Worm (Caenorhabditis elegans): ENCODE measurements around the gene B0284.3.

The B0284.3 gene

ce11 chrIII:4343070-4343469 is 36.5 kb downstream of the B0284.3 start, which contains the start of the genes B0285.3 and lcmt-1 (continued):
- peak; percentile 49 for TF ChIP-seq nhr-19 (GFP tag; conservative IDR thresholded peaks at IDR 0.05)
- peak; percentile 82 for TF ChIP-seq nhr-85 (tag)
- TF ChIP-seq lsy-2 (tag; optimal IDR thresholded peaks at IDR 0.05) = peak; percentile 51 to 59
- TF ChIP-seq fkh-4 (tag; optimal IDR thresholded peaks at IDR 0.05; ENCODE audit: borderline replicate concordance) = peak; percentile 75
- TF ChIP-seq snpc-4 (tag; optimal IDR thresholded peaks at IDR 0.05) = peak; percentile 23
- TF ChIP-seq xbp-1 (tag; optimal IDR thresholded peaks at IDR 0.05) = peak; percentile 67
- TF ChIP-seq snu-23 (GFP tag; optimal IDR thresholded peaks at IDR 0.05) = peak; percentile 68
- peak; percentile 31 for TF ChIP-seq blmp-1 (tag; optimal IDR thresholded peaks at IDR 0.05)
- TF ChIP-seq nhr-76 (tag; optimal IDR thresholded peaks at IDR 0.05) = no peak
- TF ChIP-seq pqm-1 (tag; optimal IDR thresholded peaks at IDR 0.05) = no peak
- TF ChIP-seq fkh-8 (tag; optimal IDR thresholded peaks at IDR 0.05) = peak; percentile 38
- peak; percentile 24 for TF ChIP-seq F16B12.6 (tag; optimal IDR thresholded peaks at IDR 0.05)
- TF ChIP-seq hlh-4 (tag; optimal IDR thresholded peaks at IDR 0.05) = peak; percentile 42
- no peak for TF ChIP-seq unc-62 (GFP tag; optimal IDR thresholded peaks at IDR 0.05)
- TF ChIP-seq unc-86 (tag; optimal IDR thresholded peaks at IDR 0.05) = peak; percentile 31
- TF ChIP-seq fkh-10 (GFP tag; optimal IDR thresholded peaks at IDR 0.05) = no peak
- peak; percentile 70 for TF ChIP-seq nhr-90 (tag; optimal IDR thresholded peaks at IDR 0.05; ENCODE audit: poor library complexity)
- TF ChIP-seq dsc-1 (tag; optimal IDR thresholded peaks at IDR 0.05) = peak; percentile 75
- peak; percentile 69 for TF ChIP-seq tbx-2 (tag; optimal IDR thresholded peaks at IDR 0.05)
- peak; percentile 79 for TF ChIP-seq irx-1 (tag; optimal IDR thresholded peaks at IDR 0.05)

- TF ChIP-seq swsn-7 (tag; optimal IDR thresholded peaks at IDR 0.05) (peak; percentile 31), nhr-77 (tag; optimal IDR thresholded peaks at IDR 0.05) (no peak), blmp-1 (tag; optimal IDR thresholded peaks at IDR 0.05) (peak; percentile 7), unc-86 (tag; optimal IDR thresholded peaks at IDR 0.05) (peak; percentile 40), ceh-90 (tag; optimal IDR thresholded peaks at IDR 0.05) (no peak), rnt-1 (tag; optimal IDR thresholded peaks at IDR 0.05) (no peak), tbx-2 (tag; optimal IDR thresholded peaks at IDR 0.05) (no peak), fkh-4 (tag; optimal IDR thresholded peaks at IDR 0.05; ENCODE audit: borderline replicate concordance) (no peak), lsy-2 (tag; optimal IDR thresholded peaks at IDR 0.05) (peak in 1 of 2 experiments; percentile 46), irx-1 (tag; optimal IDR thresholded peaks at IDR 0.05) (no peak), tlp-1 (tag; optimal IDR thresholded peaks at IDR 0.05) (no peak), lin-13 (GFP tag; optimal IDR thresholded peaks at IDR 0.05) (no peak), nhr-90 (tag; optimal IDR thresholded peaks at IDR 0.05; ENCODE audit: poor library complexity) (no peak), hlh-4 (tag; optimal IDR thresholded peaks at IDR 0.05) (no peak), mef-2 (tag; optimal IDR thresholded peaks at IDR 0.05) (no peak), ets-5 (GFP tag; IDR thresholded peaks at IDR 0.05) (no peak), ceh-63 (GFP tag; optimal IDR thresholded peaks at IDR 0.05) (no peak), egl-13 (tag; optimal IDR thresholded peaks at IDR 0.05) (no peak), nhr-19 (GFP tag; conservative IDR thresholded peaks at IDR 0.05) (no peak), nhr-12 (tag; optimal IDR thresholded peaks at IDR 0.05) (no peak), lir-3 (tag; optimal IDR thresholded peaks at IDR 0.05; ENCODE audit: poor library complexity) (no peak), fkh-10 (GFP tag; optimal IDR thresholded peaks at IDR 0.05) (no peak), jun-1 (tag; optimal IDR thresholded peaks at IDR 0.05) (peak; percentile 41), zip-4 (GFP tag; optimal IDR thresholded peaks at IDR 0.05) (no peak), nhr-28 (tag; optimal IDR thresholded peaks at IDR 0.05) (no peak), ztf-4 (tag; optimal IDR thresholded peaks at IDR 0.05) (no peak), snpc-4 (tag; optimal IDR thresholded peaks at IDR 0.05) (no peak), nhr-237 (tag; optimal IDR thresholded peaks at IDR 0.05) (no peak), lin-14 (GFP tag; optimal IDR thresholded peaks at IDR 0.05) (peak; percentile 86), hpl-2 (GFP tag; optimal IDR thresholded peaks at IDR 0.05) (no peak), snu-23 (GFP tag; optimal IDR thresholded peaks at IDR 0.05) (peak; percentile 25), mab-9 (GFP tag; IDR thresholded peaks at IDR 0.05) (no peak), pax-3 (tag; optimal IDR thresholded peaks at IDR 0.05) (no peak), egl-27 (tag; optimal IDR thresholded peaks at IDR 0.05) (no peak), efl-3 (GFP tag; optimal IDR thresholded peaks at IDR 0.05) (no peak), lin-39 (tag; optimal IDR thresholded peaks at IDR 0.05) (no peak), F16B12.6 (tag; optimal IDR thresholded peaks at IDR 0.05) (no peak), isw-1 (GFP tag; IDR thresholded peaks at IDR 0.05) (peak; percentile 39; the same call in 1 of the 2 replicates), ceh-82 (tag; optimal IDR thresholded peaks at IDR 0.05) (peak in 2 of 3 experiments; percentile 36 to 41), nhr-71 (tag; optimal IDR thresholded peaks at IDR 0.05) (peak; percentile 34), C04F5.9 (tag; optimal IDR thresholded peaks at IDR 0.05) (no peak), nhr-85 (tag) (no peak), ztf-11 (tag; optimal IDR thresholded peaks at IDR 0.05) (peak in 1 of 2 experiments; percentile 25)
Observed at ce11 chrIII:4335614-4336013, 44.0 kb downstream of the B0284.3 start.
